Fruit fly (Drosophila melanogaster): ENCODE results near the gene Nak.

Gene Nak

dm6 chr2L:18982826-18983758 lies 14.5 kb upstream of the Nak start:
- no peak for TF ChIP-seq psq (optimal IDR thresholded peaks at IDR 0.05)
- TF ChIP-seq usp (GFP tag; optimal IDR thresholded peaks at IDR 0.05), result no peak
- TF ChIP-seq CG8478 (optimal IDR thresholded peaks at IDR 0.05), result no peak
- TF ChIP-seq EcR (GFP tag; optimal IDR thresholded peaks at IDR 0.05), result no peak
- no peak for TF ChIP-seq Dll (optimal IDR thresholded peaks at IDR 0.05)

- TF ChIP-seq psq (optimal IDR thresholded peaks at IDR 0.05), result no peak
- TF ChIP-seq pan (optimal IDR thresholded peaks at IDR 0.05), result no peak
- no peak for TF ChIP-seq Dll (optimal IDR thresholded peaks at IDR 0.05)
- TF ChIP-seq usp (GFP tag; optimal IDR thresholded peaks at IDR 0.05), result no peak
- TF ChIP-seq EcR (GFP tag; optimal IDR thresholded peaks at IDR 0.05), result no peak
- TF ChIP-seq CG8478 (optimal IDR thresholded peaks at IDR 0.05), result no peak
Observed at dm6 chr2L:18981947-18982579, 13.5 kb upstream of the Nak start.

dm6 chr2L:18981484-18981883 lies 12.9 kb upstream of the Nak start:
- TF ChIP-seq Dll (optimal IDR thresholded peaks at IDR 0.05), result no peak
- TF ChIP-seq CG8478 (optimal IDR thresholded peaks at IDR 0.05), result no peak
- no peak for TF ChIP-seq usp (GFP tag; optimal IDR thresholded peaks at IDR 0.05)
- TF ChIP-seq EcR (GFP tag; optimal IDR thresholded peaks at IDR 0.05), result no peak
- TF ChIP-seq psq (optimal IDR thresholded peaks at IDR 0.05), result no peak
- no peak for TF ChIP-seq pan (optimal IDR thresholded peaks at IDR 0.05)

- no peak for TF ChIP-seq usp (GFP tag; optimal IDR thresholded peaks at IDR 0.05)
- TF ChIP-seq Dll (optimal IDR thresholded peaks at IDR 0.05), result no peak
- no peak for TF ChIP-seq CG8478 (optimal IDR thresholded peaks at IDR 0.05)
- TF ChIP-seq psq (optimal IDR thresholded peaks at IDR 0.05), result no peak
- TF ChIP-seq EcR (GFP tag; optimal IDR thresholded peaks at IDR 0.05), result no peak
- no peak for TF ChIP-seq pan (optimal IDR thresholded peaks at IDR 0.05)
Observed at dm6 chr2L:18980982-18981381, 12.4 kb upstream of the Nak start.

- no peak for TF ChIP-seq CG8478 (optimal IDR thresholded peaks at IDR 0.05)
- no peak for TF ChIP-seq EcR (GFP tag; optimal IDR thresholded peaks at IDR 0.05)
- TF ChIP-seq pan (optimal IDR thresholded peaks at IDR 0.05), result no peak
- TF ChIP-seq usp (GFP tag; optimal IDR thresholded peaks at IDR 0.05), result no peak
- TF ChIP-seq psq (optimal IDR thresholded peaks at IDR 0.05), result no peak
- TF ChIP-seq Dll (optimal IDR thresholded peaks at IDR 0.05), result no peak
Observed at dm6 chr2L:18979407-18979806, 10.9 kb upstream of the Nak start.

- TF ChIP-seq psq (optimal IDR thresholded peaks at IDR 0.05), result no peak
- TF ChIP-seq pan (optimal IDR thresholded peaks at IDR 0.05), result no peak
- no peak for TF ChIP-seq Dll (optimal IDR thresholded peaks at IDR 0.05)
- no peak for TF ChIP-seq usp (GFP tag; optimal IDR thresholded peaks at IDR 0.05)
- TF ChIP-seq CG8478 (optimal IDR thresholded peaks at IDR 0.05), result no peak
- no peak for TF ChIP-seq EcR (GFP tag; optimal IDR thresholded peaks at IDR 0.05)
Observed at dm6 chr2L:18978923-18979322, 10.4 kb upstream of the Nak start.

dm6 chr2L:18976749-18977148 lies 8.2 kb upstream of the Nak start:
- no peak for TF ChIP-seq Dll (optimal IDR thresholded peaks at IDR 0.05)
- TF ChIP-seq pan (optimal IDR thresholded peaks at IDR 0.05), result no peak
- no peak for TF ChIP-seq CG8478 (optimal IDR thresholded peaks at IDR 0.05)
- no peak for TF ChIP-seq psq (optimal IDR thresholded peaks at IDR 0.05)
- TF ChIP-seq usp (GFP tag; optimal IDR thresholded peaks at IDR 0.05), result no peak

- TF ChIP-seq psq (optimal IDR thresholded peaks at IDR 0.05) (no peak), usp (GFP tag; optimal IDR thresholded peaks at IDR 0.05) (no peak), EcR (GFP tag; optimal IDR thresholded peaks at IDR 0.05) (no peak), Dll (optimal IDR thresholded peaks at IDR 0.05) (no peak), CG8478 (optimal IDR thresholded peaks at IDR 0.05) (no peak), pan (optimal IDR thresholded peaks at IDR 0.05) (no peak)
Observed at dm6 chr2L:18974063-18974779, 5.7 kb upstream of the Nak start, which contains the start of the genes L2HGDH and CG10431. Gene L2HGDH (minus strand): TSS chr2L:18974448. Gene CG10431 (plus strand): TSS chr2L:18974710.

- no peak for TF ChIP-seq usp (GFP tag; optimal IDR thresholded peaks at IDR 0.05)
- no peak for TF ChIP-seq CG8478 (optimal IDR thresholded peaks at IDR 0.05)
Observed at dm6 chr2L:18967897-18968296, 647 bp downstream of the Nak start.

dm6 chr2L:18966844-18967243 lies 1.7 kb downstream of the Nak start:
- TF ChIP-seq pan (optimal IDR thresholded peaks at IDR 0.05) (peak; percentile 63), CG8478 (optimal IDR thresholded peaks at IDR 0.05) (no peak)

- TF ChIP-seq psq (optimal IDR thresholded peaks at IDR 0.05), result no peak
- no peak for TF ChIP-seq usp (GFP tag; optimal IDR thresholded peaks at IDR 0.05)
- no peak for TF ChIP-seq EcR (GFP tag; optimal IDR thresholded peaks at IDR 0.05)
- no peak for TF ChIP-seq Dll (optimal IDR thresholded peaks at IDR 0.05)
- no peak for TF ChIP-seq pan (optimal IDR thresholded peaks at IDR 0.05)
- no peak for TF ChIP-seq CG8478 (optimal IDR thresholded peaks at IDR 0.05)
Observed at dm6 chr2L:18966214-18966556, 2.4 kb downstream of the Nak start.

Measured in whole organism.